Fruit fly (Drosophila melanogaster): Measurements from ENCODE around the gene Trl.

DNA sequence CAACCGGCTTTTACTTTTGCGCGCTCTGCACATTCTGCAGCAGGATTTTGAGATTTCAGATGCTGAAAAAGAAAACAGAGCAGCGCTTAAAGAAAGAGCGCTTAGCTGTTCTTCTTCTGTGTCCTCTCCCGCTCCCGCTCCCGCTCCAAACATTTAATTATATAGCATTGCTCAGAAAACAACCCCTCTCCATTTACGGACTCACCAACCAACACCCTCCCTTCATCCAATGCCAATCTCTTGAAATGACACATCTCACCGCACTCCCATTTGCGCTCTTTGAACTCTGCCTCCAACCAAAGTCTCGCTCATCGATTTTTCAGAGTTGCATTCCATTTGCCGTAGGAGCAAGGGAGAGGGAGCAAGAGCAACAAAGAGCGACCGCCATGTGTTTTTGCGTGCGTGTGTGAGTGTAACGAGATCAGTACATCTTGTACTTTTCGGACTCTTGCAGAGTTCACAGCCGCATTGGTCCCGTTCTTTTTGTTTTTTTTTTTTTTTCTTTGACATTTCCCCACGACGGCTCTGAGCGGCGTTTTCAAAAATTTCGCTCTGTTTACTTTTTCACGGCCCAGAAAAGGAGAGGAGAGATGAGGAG is 5.7 kb downstream of the Trl start:
- TF ChIP-seq CG9705 (GFP tag; optimal IDR thresholded peaks at IDR 0.05): no peak
- TF ChIP-seq usp (GFP tag; optimal IDR thresholded peaks at IDR 0.05): no peak
- no peak for TF ChIP-seq sage (GFP tag; optimal IDR thresholded peaks at IDR 0.05)
- no peak for TF ChIP-seq psq (GFP tag; optimal IDR thresholded peaks at IDR 0.05)
- TF ChIP-seq Myc (optimal IDR thresholded peaks at IDR 0.05): no peak
- no peak for TF ChIP-seq Hr78 (GFP tag; optimal IDR thresholded peaks at IDR 0.05)
- TF ChIP-seq fru (GFP tag; optimal IDR thresholded peaks at IDR 0.05): peak; percentile 59
- TF ChIP-seq pan (optimal IDR thresholded peaks at IDR 0.05): no peak

All from whole organism, wandering third instar larva.